Worm (Caenorhabditis elegans): ENCODE measurements around the gene sru-8.

- TF ChIP-seq rnt-1 (tag; optimal IDR thresholded peaks at IDR 0.05) (no peak), ceh-45 (GFP tag; IDR thresholded peaks at IDR 0.05) (no peak), F13H6.1 (tag; optimal IDR thresholded peaks at IDR 0.05) (no peak), hlh-13 (GFP tag; optimal IDR thresholded peaks at IDR 0.05) (no peak), fkh-10 (GFP tag; optimal IDR thresholded peaks at IDR 0.05) (no peak), pqm-1 (tag; optimal IDR thresholded peaks at IDR 0.05) (no peak), Y22D7AL.16 (tag; optimal IDR thresholded peaks at IDR 0.05) (no peak), elt-4 (tag; optimal IDR thresholded peaks at IDR 0.05) (no peak), unc-55 (GFP tag; optimal IDR thresholded peaks at IDR 0.05) (no peak)
Observed at ce11 chrV:9868311-9868710, 24.6 kb downstream of the sru-8 start, which contains the start of gene srab-17.

Measured in whole organism, late embryonic.